Fruit fly (Drosophila melanogaster): ENCODE measurements around the gene Gmd.

The Gmd gene

DNA sequence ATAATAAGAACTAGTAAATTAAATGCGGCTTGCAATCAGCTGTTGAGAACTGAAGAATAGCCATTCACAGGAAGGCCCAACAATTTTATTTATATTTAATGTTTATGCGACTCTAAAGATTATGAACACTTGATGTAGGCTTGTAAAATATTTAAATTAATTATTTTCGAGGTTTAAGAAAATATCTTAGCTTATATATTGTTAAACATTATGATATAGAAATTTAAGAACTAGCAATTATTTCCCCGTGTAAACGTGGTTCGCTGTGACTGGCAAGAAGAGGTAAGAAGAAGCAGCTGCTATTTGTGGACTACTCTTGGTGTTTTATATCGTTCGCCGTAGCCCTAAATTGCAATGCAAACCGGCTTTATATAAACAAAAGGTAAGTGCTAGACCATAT lies 31.5 kb downstream of the Gmd start, which contains the start of the genes mRpL24 and betaggt-I (continued):
- TF ChIP-seq BtbVII (GFP tag; optimal IDR thresholded peaks at IDR 0.05) = peak; percentile 92

DNA sequence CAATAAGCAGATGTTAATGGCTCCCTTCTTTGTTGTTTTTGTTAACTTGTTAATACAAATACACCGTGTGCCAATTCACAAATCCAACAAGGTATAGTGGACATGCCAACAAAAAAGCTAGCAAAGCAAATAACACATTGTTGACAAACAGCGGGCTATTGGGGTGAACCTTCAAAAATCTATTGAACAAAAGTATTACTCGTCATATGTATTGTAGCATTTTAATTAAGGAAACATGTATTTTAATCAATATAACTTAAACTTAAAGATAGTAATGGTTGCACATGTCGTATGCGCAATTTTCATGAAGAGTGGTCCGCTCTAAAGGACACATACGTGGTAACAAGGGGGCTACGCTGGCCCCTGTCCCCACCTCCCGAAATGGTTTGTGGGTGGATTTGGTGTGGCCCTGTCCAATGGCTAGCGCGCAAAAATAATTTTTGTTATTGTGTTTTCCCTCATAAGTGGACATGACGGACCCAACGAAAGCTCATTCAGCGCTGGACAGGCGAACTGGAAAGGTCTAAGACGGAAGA lies 34.5 kb downstream of the Gmd start, which contains the start of gene synr:
synr (plus strand) TSS at position 486 of the 536 bp plus-strand sequence.
- TF ChIP-seq Adf1 (GFP tag; IDR thresholded peaks at IDR 0.05) = no peak
- peak; percentile 57 for TF ChIP-seq lab (GFP tag; optimal IDR thresholded peaks at IDR 0.05)
- TF ChIP-seq YL-1 (GFP tag; optimal IDR thresholded peaks at IDR 0.05) = no peak
- 0 out of 2 replicates have a peak, but pooled peaks have one; percentile 11 for TF ChIP-seq wdn (GFP tag; IDR thresholded peaks at IDR 0.05)
- TF ChIP-seq wek (GFP tag; optimal IDR thresholded peaks at IDR 0.05) = no peak
- no peak for TF ChIP-seq shn (GFP tag; optimal IDR thresholded peaks at IDR 0.05)
- no peak for TF ChIP-seq CG7839 (tag; optimal IDR thresholded peaks at IDR 0.05)
- no peak for TF ChIP-seq CG17328 (GFP tag; IDR thresholded peaks at IDR 0.05)
- no peak for TF ChIP-seq CG3847 (GFP tag; IDR thresholded peaks at IDR 0.05)
- no peak for TF ChIP-seq wor (GFP tag; IDR thresholded peaks at IDR 0.05)
- TF ChIP-seq dimm (GFP tag; IDR thresholded peaks at IDR 0.05) = no peak
- TF ChIP-seq CG18262 (tag; optimal IDR thresholded peaks at IDR 0.05) = no peak
- peak; percentile 7 for TF ChIP-seq CG15514 (GFP tag; optimal IDR thresholded peaks at IDR 0.05)
- no peak for TF ChIP-seq Lhr (GFP tag; optimal IDR thresholded peaks at IDR 0.05)
- peak; percentile 44 for TF ChIP-seq CG18599 (GFP tag; optimal IDR thresholded peaks at IDR 0.05)
- no peak for TF ChIP-seq dati (GFP tag; IDR thresholded peaks at IDR 0.05)
- peak; percentile 13 for TF ChIP-seq Med (GFP tag)
- peak; percentile 32 for TF ChIP-seq CG2120 (GFP tag; optimal IDR thresholded peaks at IDR 0.05)
- no peak for TF ChIP-seq MTF-1 (GFP tag; optimal IDR thresholded peaks at IDR 0.05; ENCODE audit: borderline replicate concordance)
- TF ChIP-seq abd-A (tag; optimal IDR thresholded peaks at IDR 0.05) = no peak
- TF ChIP-seq CG31388 (GFP tag; optimal IDR thresholded peaks at IDR 0.05) = no peak
- TF ChIP-seq C15 (GFP tag; IDR thresholded peaks at IDR 0.05) = no peak
- peak; percentile 59 for TF ChIP-seq sens (GFP tag)

DNA sequence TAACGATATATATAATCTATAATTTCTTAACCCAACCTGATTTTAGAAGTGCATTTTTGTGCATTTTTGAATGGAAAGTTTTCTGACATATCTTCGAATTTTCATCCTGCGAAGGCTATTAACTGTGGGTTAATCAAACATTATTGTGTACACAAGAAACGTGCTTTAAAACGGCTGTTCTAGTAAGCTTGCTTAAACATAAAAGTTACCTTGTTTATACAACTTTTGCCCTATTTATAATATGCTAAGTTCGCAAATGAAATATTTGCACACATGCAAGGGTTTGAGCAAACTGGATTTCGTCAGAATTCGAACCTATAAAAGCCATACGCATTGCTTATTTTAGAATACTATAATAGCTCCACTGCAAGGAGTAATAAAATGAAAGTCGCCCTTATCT lies 39.8 kb downstream of the Gmd start, which contains the start of gene Sgs1:
Sgs1 (plus strand) TSS at position 350 of the 400 bp plus-strand sequence.
- TF ChIP-seq chif (GFP tag; optimal IDR thresholded peaks at IDR 0.05) = no peak
- TF ChIP-seq ham (GFP tag; IDR thresholded peaks at IDR 0.05) = no peak
- TF ChIP-seq corto (GFP tag; optimal IDR thresholded peaks at IDR 0.05) = peak; percentile 25
- peak; percentile 16 for TF ChIP-seq lbe (GFP tag; optimal IDR thresholded peaks at IDR 0.05)
- no peak for TF ChIP-seq CkIIα-i1 (GFP tag; IDR thresholded peaks at IDR 0.05)
- TF ChIP-seq fd96Cb (tag; optimal IDR thresholded peaks at IDR 0.05) = no peak
- TF ChIP-seq CG7372 (GFP tag; IDR thresholded peaks at IDR 0.05) = no peak

DNA sequence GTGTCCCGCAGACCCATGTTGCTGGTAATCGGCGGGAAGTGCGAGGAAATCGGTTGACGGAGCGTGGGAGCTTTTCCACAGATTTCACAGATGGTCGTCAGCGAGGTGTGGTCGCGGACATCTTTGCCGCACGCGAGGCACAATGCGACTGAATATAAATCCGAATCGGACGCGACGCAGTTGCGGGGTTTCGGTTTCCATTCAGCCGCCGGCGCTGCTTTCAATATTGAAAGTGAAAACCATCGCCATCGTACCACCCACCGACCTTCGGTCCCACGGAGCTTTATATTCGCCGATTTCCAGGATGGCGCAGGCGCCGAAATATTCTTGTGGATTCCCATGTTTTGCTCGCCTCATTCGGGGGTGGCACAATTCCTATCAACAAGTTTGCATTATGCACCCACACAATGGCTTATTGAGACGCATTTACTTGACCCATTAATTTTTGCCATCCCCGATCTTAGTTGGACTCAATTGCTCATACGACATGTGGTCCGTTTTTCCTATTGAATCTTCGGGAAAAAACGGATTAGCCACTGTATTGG lies 40.4 kb downstream of the Gmd start, which contains the start of gene hoe2:
hoe2 (minus strand) TSS at position 126 of the 545 bp plus-strand sequence.
- TF ChIP-seq Deaf1 (tag; optimal IDR thresholded peaks at IDR 0.05) = peak; percentile 94
- TF ChIP-seq CG16779 (GFP tag; IDR thresholded peaks at IDR 0.05) = 0 out of 2 replicates have a peak, but pooled peaks have one; percentile 29
- TF ChIP-seq Ets65A (GFP tag) = peak; percentile 18
- TF ChIP-seq CG15601 (tag; optimal IDR thresholded peaks at IDR 0.05) = peak; percentile 94
- peak; percentile 4 for TF ChIP-seq Meics (GFP tag; optimal IDR thresholded peaks at IDR 0.05)
- TF ChIP-seq Hand (GFP tag; optimal IDR thresholded peaks at IDR 0.05) = peak; percentile 38
- TF ChIP-seq B-H2 (GFP tag; optimal IDR thresholded peaks at IDR 0.05) = no peak
- peak; percentile 94 for TF ChIP-seq scrt (GFP tag; optimal IDR thresholded peaks at IDR 0.05)
- TF ChIP-seq CG13894 (tag; optimal IDR thresholded peaks at IDR 0.05) = peak; percentile 79
- peak; percentile 23 for TF ChIP-seq Jarid2 (GFP tag; optimal IDR thresholded peaks at IDR 0.05)
- TF ChIP-seq CG34224 (GFP tag; IDR thresholded peaks at IDR 0.05; ENCODE audit: partially characterized antibody) = 0 out of 3 replicates have a peak, but pooled peaks have one; percentile 9
- TF ChIP-seq dan (GFP tag; IDR thresholded peaks at IDR 0.05) = no peak
- TF ChIP-seq CG5180 (GFP tag; optimal IDR thresholded peaks at IDR 0.05) = no peak
- no peak for TF ChIP-seq CG10209 (GFP tag; optimal IDR thresholded peaks at IDR 0.05)
- TF ChIP-seq CG4820 (GFP tag; optimal IDR thresholded peaks at IDR 0.05) = no peak

Measured in whole organism, embryonic.